Worm (Caenorhabditis elegans) whole organism, late embryonic: ENCODE results near the gene K10G9.2.
A peak's percentile ranks its signal among the peaks of the same experiment; 100 is the strongest.

Experiments used
- ama-1 ChIP-seq: fragments of 150-350 bp; optimal IDR thresholded peaks from 2 replicates; lab custom pipeline; 2014
- ceh-30 ChIP-seq: fragments of 150-350 bp; optimal IDR thresholded peaks from 2 replicates; lab custom pipeline; 2014; ENCODE audit warnings: missing biosample characterization, missing genetic modification characterization
- ceh-31 ChIP-seq: sonication (generic microtip); optimal IDR thresholded peaks from 2 replicates; lab custom pipeline; 2016; ENCODE audit warnings: missing genetic modification characterization, missing compliant biosample characterization
- fkh-10 ChIP-seq: fragments of 150-350 bp; optimal IDR thresholded peaks from 2 replicates; lab custom pipeline; 2014; ENCODE audit warnings: missing biosample characterization, missing genetic modification reagents, missing genetic modification characterization
- lin-11 ChIP-seq: fragments of 200-800 bp; sonication (Bioruptor generic); optimal IDR thresholded peaks from 2 replicates; lab custom pipeline; 2018; ENCODE audit warnings: mild to moderate bottlenecking, missing genetic modification characterization, missing compliant biosample characterization
- nfya-1 ChIP-seq: sonication (generic microtip); optimal IDR thresholded peaks from 2 replicates; lab custom pipeline; 2017; ENCODE audit warnings: missing genetic modification characterization, mild to moderate bottlenecking, missing compliant biosample characterization, antibody characterized with exemption, moderate library complexity
- odd-2 ChIP-seq: sonication (generic microtip); optimal IDR thresholded peaks from 2 replicates; lab custom pipeline; 2017; ENCODE audit warnings: antibody characterized with exemption, mild to moderate bottlenecking, missing genetic modification characterization, missing compliant biosample characterization
- pha-4 ChIP-seq: fragments of 150-350 bp; optimal IDR thresholded peaks from 2 replicates; lab custom pipeline; 2018; ENCODE audit warnings: missing biosample characterization, missing genetic modification reagents, missing genetic modification characterization
- pqm-1 ChIP-seq: sonication (generic microtip); optimal IDR thresholded peaks from 2 replicates; lab custom pipeline; 2016; ENCODE audit warnings: missing genetic modification characterization, missing compliant biosample characterization
- rnt-1 ChIP-seq: sonication (generic microtip); optimal IDR thresholded peaks from 2 replicates; lab custom pipeline; 2016; ENCODE audit warnings: missing genetic modification characterization, missing compliant biosample characterization
- sox-4 ChIP-seq: sonication (generic microtip); optimal IDR thresholded peaks from 2 replicates; lab custom pipeline; 2017; ENCODE audit warnings: mild to moderate bottlenecking, missing genetic modification characterization, inconsistent platforms, missing compliant biosample characterization
- tbx-2 ChIP-seq: sonication (generic microtip); optimal IDR thresholded peaks from 2 replicates; lab custom pipeline; 2016; ENCODE audit warnings: missing genetic modification characterization, missing compliant biosample characterization
- ttx-3 ChIP-seq: sonication (generic microtip); optimal IDR thresholded peaks from 2 replicates; lab custom pipeline; 2016; ENCODE audit warnings: missing genetic modification reagents, missing genetic modification characterization, missing compliant biosample characterization

- peak; percentile 71 for TF ChIP-seq fkh-10 (GFP tag; lab: Kevin White, UChicago)
- peak; percentile 58 for TF ChIP-seq tbx-2 (tag; lab: Kevin White, UChicago)
- TF ChIP-seq nfya-1 (tag; lab: Kevin White, UChicago), result peak; percentile 50
- no peak for TF ChIP-seq pha-4
- no peak for TF ChIP-seq ama-1 (lab: Kevin White, UChicago)
- TF ChIP-seq pqm-1 (tag; lab: Kevin White, UChicago), result no peak
- peak; percentile 76 for TF ChIP-seq ceh-31
- no peak for TF ChIP-seq ceh-30 (tag; lab: Kevin White, UChicago)
- TF ChIP-seq rnt-1 (tag; lab: Kevin White, UChicago), result no peak
- TF ChIP-seq lin-11, result no peak
- TF ChIP-seq odd-2 (tag; lab: Kevin White, UChicago), result no peak
- no peak for TF ChIP-seq sox-4
- no peak for TF ChIP-seq ttx-3 (tag; lab: Kevin White, UChicago)
These were observed 1.5 kb upstream of the K10G9.2 start for ce11 chrIII:10284214-10284613.
